Fruit fly (Drosophila melanogaster) whole organism, embryonic: ENCODE measurements around the gene scyl.

ENCODE experiments used
- CG2199 ChIP-seq: fragments of 200-800 bp; sonication (Bioruptor generic); IDR thresholded peaks from 3 replicates; pipeline ENCODE4 v1.3.6; 2022; ENCODE audit warnings: missing biosample characterization, missing genetic modification characterization
- CG30431 ChIP-seq: fragments of 200-800 bp; sonication (Bioruptor generic); optimal IDR thresholded peaks from 2 replicates; lab custom pipeline; 2017; ENCODE audit warnings: missing biosample characterization, missing genetic modification characterization
- CG31224 ChIP-seq: fragments of 200-800 bp; sonication (Bioruptor generic); IDR thresholded peaks from 2 replicates; pipeline ENCODE4 v1.3.6; 2022; ENCODE audit warnings: missing biosample characterization, missing genetic modification characterization
- CG34224 ChIP-seq: fragments of 200-800 bp; sonication (Bioruptor generic); IDR thresholded peaks from 3 replicates; pipeline ENCODE4 v1.3.6; 2022; ENCODE audit warnings: missing biosample characterization, missing genetic modification characterization; ENCODE audit not compliant: partially characterized antibody
- CG4282 ChIP-seq: fragments of 200-800 bp; sonication (Bioruptor generic); optimal IDR thresholded peaks from 2 replicates; lab custom pipeline; 2016; ENCODE audit warnings: missing biosample characterization, missing genetic modification characterization
- CG5180 ChIP-seq: fragments of 200-800 bp; sonication (Bioruptor generic); optimal IDR thresholded peaks from 3 replicates; lab custom pipeline; 2017; ENCODE audit warnings: missing biosample characterization, missing genetic modification characterization, mild to moderate bottlenecking, moderate library complexity, missing genetic modification reagents
- Nf-YC ChIP-seq: fragments of 200-800 bp; optimal IDR thresholded peaks from 3 replicates; lab custom pipeline; 2019; ENCODE audit warnings: missing biosample characterization, mild to moderate bottlenecking, missing genetic modification characterization, moderate library complexity
- Ptx1 ChIP-seq: fragments of 200-800 bp; sonication (Bioruptor generic); IDR thresholded peaks from 2 replicates; pipeline ENCODE4 v1.3.6; 2022; ENCODE audit warnings: missing biosample characterization, missing genetic modification characterization
- Xbp1 ChIP-seq: fragments of 200-800 bp; sonication (Bioruptor generic); optimal IDR thresholded peaks from 3 replicates; lab custom pipeline; 2016; ENCODE audit warnings: missing biosample characterization, mild to moderate bottlenecking, missing genetic modification characterization
- cad ChIP-seq: fragments of >200 bp; optimal IDR thresholded peaks from 2 replicates; lab custom pipeline; 2017; ENCODE audit warnings: missing biosample characterization, missing genetic modification characterization
- kah ChIP-seq: fragments of 200-800 bp; sonication (Bioruptor generic); optimal IDR thresholded peaks from 2 replicates; lab custom pipeline; 2018; ENCODE audit warnings: missing biosample characterization, mild to moderate bottlenecking, missing genetic modification characterization
- org-1 ChIP-seq: fragments of 200-800 bp; sonication (Bioruptor generic); optimal IDR thresholded peaks from 2 replicates; lab custom pipeline; 2017; ENCODE audit warnings: missing biosample characterization, missing genetic modification characterization
- zen2 ChIP-seq: fragments of 200-800 bp; sonication (Bioruptor generic); IDR thresholded peaks from 3 replicates; pipeline ENCODE4 v1.3.6; 2022; ENCODE audit warnings: missing biosample characterization, missing genetic modification characterization; ENCODE audit not compliant: partially characterized antibody

DNA sequence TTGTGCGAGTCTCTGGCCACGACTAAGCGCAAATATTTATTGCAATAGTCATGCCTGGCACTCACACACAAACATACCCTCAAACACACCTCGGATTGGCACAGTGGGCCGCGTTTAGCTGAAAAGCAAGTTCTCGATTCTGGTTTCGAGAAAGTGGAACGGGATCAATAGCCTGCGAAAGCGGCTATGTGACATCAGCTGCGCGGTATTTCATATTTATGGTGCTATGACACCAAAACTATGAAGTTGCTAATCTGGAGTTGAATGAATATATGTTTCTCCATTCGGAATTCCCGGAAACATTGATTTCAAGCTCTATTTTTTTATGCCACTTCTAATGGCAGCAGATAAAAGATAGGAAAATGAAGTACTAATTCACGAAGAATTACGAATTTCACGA, 34.2 kb upstream of the scyl start:
- no peak for TF ChIP-seq CG4282
- TF ChIP-seq kah (GFP tag; lab: Kevin White, UChicago), result no peak
- no peak for TF ChIP-seq CG31224 (GFP tag; lab: Robert Waterston, UW)
- TF ChIP-seq CG2199 (GFP tag; lab: Robert Waterston, UW), result no peak
- no peak for TF ChIP-seq CG30431 (GFP tag; lab: Kevin White, UChicago)
- TF ChIP-seq cad (GFP tag; lab: Kevin White, UChicago), result no peak
- no peak for TF ChIP-seq Ptx1 (GFP tag; lab: Robert Waterston, UW)
- no peak for TF ChIP-seq CG5180
- no peak for TF ChIP-seq Nf-YC
- TF ChIP-seq Xbp1 (GFP tag; lab: Kevin White, UChicago), result no peak
- no peak for TF ChIP-seq org-1
- TF ChIP-seq zen2 (GFP tag; lab: Robert Waterston, UW), result no peak
- no peak for TF ChIP-seq CG34224 (GFP tag; lab: Robert Waterston, UW)
